Fruit fly (Drosophila melanogaster) whole organism, embryonic: Measurements from ENCODE around the gene CG15772.

ENCODE experiments used
- B-H2 ChIP-seq: fragments of 200-800 bp; sonication (Bioruptor generic); optimal IDR thresholded peaks from 2 replicates; lab custom pipeline; 2018; ENCODE audit warnings: missing biosample characterization, mild to moderate bottlenecking, missing genetic modification characterization
- CG1024 ChIP-seq: fragments of 200-800 bp; sonication (Bioruptor generic); IDR thresholded peaks from 2 replicates; pipeline ENCODE4 v1.3.6; 2022; ENCODE audit warnings: missing biosample characterization, missing genetic modification characterization
- CG10565 ChIP-seq: fragments of 200-800 bp; sonication (Bioruptor generic); optimal IDR thresholded peaks from 3 replicates; lab custom pipeline; 2016; ENCODE audit warnings: missing biosample characterization, mild to moderate bottlenecking, missing genetic modification characterization
- CG11560 ChIP-seq: fragments of 200-800 bp; sonication (Bioruptor generic); IDR thresholded peaks from 3 replicates; pipeline ENCODE4 v1.3.6; 2022; ENCODE audit warnings: missing biosample characterization, missing genetic modification characterization
- CG16815 ChIP-seq: fragments of 200-800 bp; sonication (Bioruptor generic); optimal IDR thresholded peaks from 3 replicates; lab custom pipeline; 2017; ENCODE audit warnings: missing biosample characterization, mild to moderate bottlenecking, missing genetic modification characterization
- CG1792 ChIP-seq: fragments of 200-800 bp; sonication (Bioruptor generic); optimal IDR thresholded peaks from 2 replicates; lab custom pipeline; 2016; ENCODE audit warnings: missing biosample characterization, missing genetic modification characterization
- CG2120 ChIP-seq: fragments of 200-800 bp; sonication (Bioruptor generic); optimal IDR thresholded peaks from 3 replicates; lab custom pipeline; 2016; ENCODE audit warnings: missing biosample characterization, missing genetic modification characterization
- CG2875 ChIP-seq: fragments of 200-800 bp; sonication (Bioruptor generic); optimal IDR thresholded peaks from 2 replicates; lab custom pipeline; 2017; ENCODE audit warnings: missing biosample characterization, mild to moderate bottlenecking, missing genetic modification characterization, missing genetic modification reagents
- CG2889 ChIP-seq: fragments of 200-800 bp; sonication (Bioruptor generic); IDR thresholded peaks from 3 replicates; pipeline ENCODE4 v1.3.6; 2022; ENCODE audit warnings: missing biosample characterization, missing genetic modification characterization
- CG3065 ChIP-seq: fragments of 200-800 bp; sonication (Bioruptor generic); optimal IDR thresholded peaks from 2 replicates; lab custom pipeline; 2016; ENCODE audit warnings: missing biosample characterization, missing genetic modification characterization
- CG31441 ChIP-seq: fragments of 200-800 bp; sonication (Bioruptor generic); IDR thresholded peaks from 2 replicates; pipeline ENCODE4 v1.3.6; 2022; ENCODE audit warnings: missing biosample characterization, missing genetic modification characterization
- CG3163 ChIP-seq: fragments of 200-800 bp; sonication (Bioruptor generic); optimal IDR thresholded peaks from 3 replicates; lab custom pipeline; 2016; ENCODE audit warnings: missing biosample characterization, missing genetic modification characterization
- CG3407 ChIP-seq: fragments of 200-800 bp; sonication (Bioruptor generic); optimal IDR thresholded peaks from 2 replicates; lab custom pipeline; 2018; ENCODE audit warnings: missing biosample characterization, mild to moderate bottlenecking, missing genetic modification characterization
- CG34224 ChIP-seq: fragments of 200-800 bp; sonication (Bioruptor generic); IDR thresholded peaks from 3 replicates; pipeline ENCODE4 v1.3.6; 2022; ENCODE audit warnings: missing biosample characterization, missing genetic modification characterization; ENCODE audit not compliant: partially characterized antibody
- CG34422 ChIP-seq: fragments of 200-800 bp; sonication (Bioruptor generic); IDR thresholded peaks from 3 replicates; pipeline ENCODE4 v1.3.6; 2022; ENCODE audit warnings: missing biosample characterization, missing genetic modification characterization
- CG42726 ChIP-seq: fragments of 200-800 bp; sonication (Bioruptor generic); IDR thresholded peaks from 2 replicates; pipeline ENCODE4 v1.3.6; 2022; ENCODE audit warnings: missing biosample characterization, missing genetic modification characterization; ENCODE audit not compliant: partially characterized antibody
- CG5245 ChIP-seq: fragments of 200-800 bp; sonication (Bioruptor generic); optimal IDR thresholded peaks from 3 replicates; lab custom pipeline; 2016; ENCODE audit warnings: missing biosample characterization, missing genetic modification characterization
- CG6689 ChIP-seq: fragments of 200-800 bp; sonication (Bioruptor generic); IDR thresholded peaks from 2 replicates; pipeline ENCODE4 v1.3.6; 2022; ENCODE audit warnings: missing biosample characterization, missing genetic modification characterization
- CG8290 ChIP-seq, 3 experiments: fragments of 200-800 bp; sonication (Bioruptor generic); optimal IDR thresholded peaks; 2 replicates each; lab custom pipeline; 2016 to 2019; ENCODE audit warnings: missing biosample characterization in 3 of 3, missing genetic modification characterization in 3 of 3, mild to moderate bottlenecking in 2 of 3, moderate library complexity in 1 of 3
- CG8944 ChIP-seq: fragments of 200-800 bp; sonication (Bioruptor generic); optimal IDR thresholded peaks from 3 replicates; lab custom pipeline; 2016; ENCODE audit warnings: missing biosample characterization, missing genetic modification characterization
- CG9797 ChIP-seq: fragments of 200-800 bp; sonication (Bioruptor generic); optimal IDR thresholded peaks from 3 replicates; lab custom pipeline; 2018; ENCODE audit warnings: missing biosample characterization, mild to moderate bottlenecking, missing genetic modification characterization
- Drgx ChIP-seq: fragments of 200-800 bp; sonication (Bioruptor generic); IDR thresholded peaks from 2 replicates; pipeline ENCODE4 v1.3.6; 2022; ENCODE audit warnings: missing biosample characterization, missing genetic modification characterization
- Gug ChIP-seq: fragments of 200-800 bp; sonication (Bioruptor generic); IDR thresholded peaks from 4 replicates; pipeline ENCODE4 v1.3.6; 2022; ENCODE audit warnings: missing biosample characterization, missing genetic modification characterization
- Mes4 ChIP-seq: fragments of 200-800 bp; sonication (Bioruptor generic); optimal IDR thresholded peaks from 2 replicates; lab custom pipeline; 2016; ENCODE audit warnings: missing biosample characterization, missing genetic modification characterization
- Neu2 ChIP-seq: fragments of 200-800 bp; sonication (Bioruptor generic); optimal IDR thresholded peaks from 3 replicates; lab custom pipeline; 2016; ENCODE audit warnings: missing biosample characterization, missing genetic modification characterization, borderline replicate concordance
- Sox100B ChIP-seq: fragments of 200-800 bp; sonication (Bioruptor generic); optimal IDR thresholded peaks from 3 replicates; lab custom pipeline; 2018; ENCODE audit warnings: missing biosample characterization, mild to moderate bottlenecking, missing genetic modification characterization
- Sox102F ChIP-seq: fragments of 200-800 bp; sonication (Bioruptor generic); optimal IDR thresholded peaks from 2 replicates; lab custom pipeline; 2018; ENCODE audit warnings: missing biosample characterization, mild to moderate bottlenecking, missing genetic modification characterization, moderate library complexity
- Sry-β ChIP-seq: fragments of 200-800 bp; sonication (Bioruptor generic); optimal IDR thresholded peaks from 2 replicates; lab custom pipeline; 2018; ENCODE audit warnings: missing biosample characterization, mild to moderate bottlenecking, missing genetic modification characterization, moderate library complexity
- Usf ChIP-seq: fragments of 200-800 bp; sonication (Bioruptor generic); optimal IDR thresholded peaks from 2 replicates; lab custom pipeline; 2017; ENCODE audit warnings: missing genotype, missing biosample characterization, missing genetic modification characterization
- Xrp1 ChIP-seq: fragments of 200-800 bp; sonication (Bioruptor generic); IDR thresholded peaks from 2 replicates; pipeline ENCODE4 v1.3.6; 2022; ENCODE audit warnings: missing biosample characterization, missing genetic modification characterization
- abd-A ChIP-seq: fragments of 200-800 bp; sonication (Bioruptor generic); optimal IDR thresholded peaks from 3 replicates; lab custom pipeline; 2019; ENCODE audit warnings: missing biosample characterization, mild to moderate bottlenecking, missing genetic modification characterization, moderate library complexity
- amos ChIP-seq: fragments of 200-800 bp; sonication (Bioruptor generic); IDR thresholded peaks from 2 replicates; pipeline ENCODE4 v1.3.6; 2022; ENCODE audit warnings: missing biosample characterization, missing genetic modification characterization; ENCODE audit not compliant: partially characterized antibody
- ash1 ChIP-seq: fragments of 200-800 bp; sonication (Bioruptor generic); optimal IDR thresholded peaks from 2 replicates; lab custom pipeline; 2018; ENCODE audit warnings: missing biosample characterization, mild to moderate bottlenecking, missing genetic modification characterization
- bab2 ChIP-seq: fragments of 200-800 bp; sonication (Bioruptor generic); optimal IDR thresholded peaks from 2 replicates; lab custom pipeline; 2016; ENCODE audit warnings: missing biosample characterization, missing genetic modification characterization
- crol ChIP-seq: fragments of 200-800 bp; sonication (Bioruptor generic); IDR thresholded peaks from 2 replicates; pipeline ENCODE4 v1.3.6; 2022; ENCODE audit warnings: missing biosample characterization, missing genetic modification characterization
- cwo ChIP-seq: fragments of 200-800 bp; sonication (Bioruptor generic); optimal IDR thresholded peaks from 3 replicates; lab custom pipeline; 2017; ENCODE audit warnings: missing biosample characterization, missing genetic modification characterization, mild to moderate bottlenecking, moderate library complexity, missing genetic modification reagents
- eve ChIP-seq, 2 experiments: fragments of >200 bp; optimal IDR thresholded peaks; 2 replicates each; lab custom pipeline; 2017; ENCODE audit warnings: missing biosample characterization in 2 of 2, missing genetic modification characterization in 2 of 2
- eyg ChIP-seq: fragments of 200-800 bp; sonication (Bioruptor generic); optimal IDR thresholded peaks from 3 replicates; lab custom pipeline; 2016; ENCODE audit warnings: missing biosample characterization, missing genetic modification characterization
- fd102C ChIP-seq: fragments of 200-800 bp; sonication (Bioruptor generic); optimal IDR thresholded peaks from 2 replicates; lab custom pipeline; 2018; ENCODE audit warnings: missing biosample characterization, mild to moderate bottlenecking, missing genetic modification characterization, moderate library complexity
- gem ChIP-seq: fragments of 200-800 bp; sonication (Bioruptor generic); optimal IDR thresholded peaks from 2 replicates; lab custom pipeline; 2019; ENCODE audit warnings: missing biosample characterization, mild to moderate bottlenecking, missing genetic modification characterization, moderate library complexity
- kah ChIP-seq: fragments of 200-800 bp; sonication (Bioruptor generic); optimal IDR thresholded peaks from 2 replicates; lab custom pipeline; 2018; ENCODE audit warnings: missing biosample characterization, mild to moderate bottlenecking, missing genetic modification characterization
- maf-S ChIP-seq: fragments of 200-800 bp; sonication (Bioruptor generic); optimal IDR thresholded peaks from 2 replicates; lab custom pipeline; 2016; ENCODE audit warnings: missing biosample characterization, missing genetic modification characterization
- onecut ChIP-seq: fragments of 200-800 bp; sonication (Bioruptor generic); IDR thresholded peaks from 2 replicates; pipeline ENCODE4 v1.3.6; 2022; ENCODE audit warnings: missing biosample characterization, missing genetic modification characterization
- salm ChIP-seq: fragments of 200-800 bp; sonication (Bioruptor generic); optimal IDR thresholded peaks from 2 replicates; lab custom pipeline; 2018; ENCODE audit warnings: missing biosample characterization, mild to moderate bottlenecking, missing genetic modification characterization
- sisA ChIP-seq: fragments of 200-800 bp; sonication (Bioruptor generic); IDR thresholded peaks from 2 replicates; pipeline ENCODE4 v1.3.6; 2022; ENCODE audit warnings: missing biosample characterization, missing genetic modification characterization
- so ChIP-seq: fragments of 200-800 bp; sonication (Bioruptor generic); IDR thresholded peaks from 3 replicates; pipeline ENCODE4 v1.3.6; 2022; ENCODE audit warnings: missing biosample characterization, missing genetic modification characterization
- ssp ChIP-seq: fragments of 200-800 bp; sonication (Bioruptor generic); IDR thresholded peaks from 2 replicates; pipeline ENCODE4 v1.3.6; 2022; ENCODE audit warnings: missing biosample characterization, missing genetic modification characterization
- tup ChIP-seq: fragments of 200-800 bp; sonication (Bioruptor generic); optimal IDR thresholded peaks from 2 replicates; lab custom pipeline; 2016; ENCODE audit warnings: missing biosample characterization, mild to moderate bottlenecking, missing genetic modification characterization, moderate library complexity
- usp ChIP-seq: fragments of >200 bp; optimal IDR thresholded peaks from 2 replicates; lab custom pipeline; 2017; ENCODE audit warnings: missing biosample characterization, missing genetic modification characterization
- zen2 ChIP-seq: fragments of 200-800 bp; sonication (Bioruptor generic); IDR thresholded peaks from 3 replicates; pipeline ENCODE4 v1.3.6; 2022; ENCODE audit warnings: missing biosample characterization, missing genetic modification characterization; ENCODE audit not compliant: partially characterized antibody

Gene CG15772

DNA sequence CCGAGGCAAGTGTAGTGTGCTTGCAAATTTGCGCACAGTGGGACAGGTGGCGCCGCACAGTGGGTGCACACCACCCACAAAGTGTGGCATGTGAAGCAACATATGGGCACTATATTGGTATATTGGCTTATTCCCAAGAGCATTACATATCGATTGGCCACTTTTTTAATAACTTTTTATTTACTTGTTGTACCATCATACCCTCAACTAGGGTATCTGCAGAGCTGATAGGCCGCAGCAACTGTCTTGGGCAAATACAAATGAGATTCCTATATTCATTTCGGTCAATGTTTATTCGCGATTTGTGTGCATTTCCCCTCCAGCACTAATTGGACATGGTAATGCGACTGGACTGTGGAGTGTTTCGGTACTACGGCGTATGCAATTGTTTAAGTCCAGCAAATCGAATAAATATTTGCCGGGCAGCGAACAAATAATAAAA, 27.3 kb upstream of the CG15772 start (continued):
- TF ChIP-seq usp (GFP tag; lab: Kevin White, UChicago) (no peak), CG34224 (GFP tag; lab: Robert Waterston, UW) (no peak), crol (GFP tag; lab: Robert Waterston, UW) (no peak), CG3065 (GFP tag; lab: Kevin White, UChicago) (no peak), Neu2 (GFP tag; lab: Kevin White, UChicago) (no peak), CG8944 (GFP tag; lab: Kevin White, UChicago) (peak; percentile 65), CG1792 (GFP tag; lab: Kevin White, UChicago) (no peak), Gug (GFP tag; lab: Robert Waterston, UW) (peak; percentile 17; the same call in 1 of the 4 replicates), bab2 (GFP tag; lab: Kevin White, UChicago) (peak; percentile 70), CG42726 (GFP tag; lab: Robert Waterston, UW) (no peak), ssp (GFP tag; lab: Robert Waterston, UW) (peak; percentile 47), CG34422 (GFP tag; lab: Robert Waterston, UW) (peak; percentile 24; the same call in 1 of the 3 replicates), CG2120 (GFP tag; lab: Kevin White, UChicago) (peak; percentile 26), kah (GFP tag; lab: Kevin White, UChicago) (no peak), so (GFP tag; lab: Robert Waterston, UW) (peak; percentile 43; the same call in 1 of the 3 replicates), tup (GFP tag; lab: Kevin White, UChicago) (no peak), eyg (GFP tag; lab: Kevin White, UChicago) (peak; percentile 48), Drgx (GFP tag; lab: Robert Waterston, UW) (peak; percentile 94), Xrp1 (GFP tag; lab: Robert Waterston, UW) (peak; percentile 58), zen2 (GFP tag; lab: Robert Waterston, UW) (no peak), abd-A (tag; lab: Kevin White, UChicago) (no peak), CG3407 (GFP tag; lab: Kevin White, UChicago) (peak; percentile 82), Usf (GFP tag; lab: Kevin White, UChicago) (no peak), ash1 (GFP tag; lab: Kevin White, UChicago) (no peak), cwo (GFP tag; lab: Kevin White, UChicago) (peak; percentile 7), CG9797 (GFP tag; lab: Kevin White, UChicago) (no peak), sisA (GFP tag; lab: Robert Waterston, UW) (peak; percentile 81), CG2889 (0 out of 3 replicates have a peak, but pooled peaks have one; percentile 46), maf-S (GFP tag; lab: Kevin White, UChicago) (no peak), CG8290 (GFP tag; optimal IDR thresholded peaks at IDR 0.05; lab: Kevin White, UChicago) (no peak), CG8290 (tag; optimal IDR thresholded peaks at IDR 0.05; lab: Kevin White, UChicago) (peak in 1 of 2 experiments; percentile 76), Sox100B (GFP tag; lab: Kevin White, UChicago) (peak; percentile 56), CG3163 (no peak), gem (tag; lab: Kevin White, UChicago) (peak; percentile 67), B-H2 (GFP tag; lab: Kevin White, UChicago) (no peak), eve (GFP tag; optimal IDR thresholded peaks at IDR 0.05; lab: Kevin White, UChicago) (peak in 1 of 2 experiments; percentile 42), CG31441 (GFP tag; lab: Robert Waterston, UW) (peak; percentile 67), fd102C (GFP tag; lab: Kevin White, UChicago) (no peak), CG1024 (GFP tag; lab: Robert Waterston, UW) (peak; percentile 46), amos (GFP tag; lab: Robert Waterston, UW) (no peak), Sox102F (GFP tag; lab: Kevin White, UChicago) (peak; percentile 71), onecut (GFP tag; lab: Robert Waterston, UW) (peak; percentile 35), CG2875 (GFP tag; lab: Kevin White, UChicago) (peak; percentile 72), Sry-β (GFP tag; lab: Kevin White, UChicago) (peak; percentile 28), CG16815 (no peak), salm (tag; lab: Kevin White, UChicago) (peak; percentile 33), Mes4 (GFP tag; lab: Kevin White, UChicago) (peak; percentile 23), CG6689 (GFP tag; lab: Robert Waterston, UW) (peak; percentile 52; the same call in 1 of the 2 replicates), CG11560 (no peak; the same call in 2 of the 3 replicates), CG10565 (no peak), CG5245 (GFP tag; lab: Kevin White, UChicago) (peak; percentile 35)
